Fruit fly (Drosophila melanogaster) whole organism, embryonic: Measurements from ENCODE around the gene CG11581.

Experiments
- Bdp1 ChIP-seq: fragments of 200-800 bp; sonication (Bioruptor generic); optimal IDR thresholded peaks from 3 replicates; lab custom pipeline; 2016; ENCODE audit warnings: missing biosample characterization, missing genetic modification characterization
- CG10462 ChIP-seq: fragments of 200-800 bp; sonication (Bioruptor generic); optimal IDR thresholded peaks from 2 replicates; lab custom pipeline; 2016; ENCODE audit warnings: missing biosample characterization, missing genetic modification characterization
- CG10979 ChIP-seq: fragments of 200-800 bp; sonication (Bioruptor generic); optimal IDR thresholded peaks from 2 replicates; lab custom pipeline; 2018; ENCODE audit warnings: missing biosample characterization, mild to moderate bottlenecking, missing genetic modification characterization, moderate library complexity
- CG11695 ChIP-seq: fragments of 200-800 bp; sonication (Bioruptor generic); IDR thresholded peaks from 3 replicates; pipeline ENCODE4 v1.3.6; 2022; ENCODE audit warnings: missing biosample characterization, missing genetic modification characterization
- CG12155 ChIP-seq: fragments of 200-800 bp; sonication (Bioruptor generic); optimal IDR thresholded peaks from 3 replicates; lab custom pipeline; 2016; ENCODE audit warnings: missing biosample characterization, missing genetic modification characterization
- CG13624 ChIP-seq: fragments of 200-800 bp; sonication (Bioruptor generic); optimal IDR thresholded peaks from 2 replicates; lab custom pipeline; 2016; ENCODE audit warnings: missing biosample characterization, missing genetic modification characterization
- CG14710 ChIP-seq: fragments of 200-800 bp; sonication (Bioruptor generic); optimal IDR thresholded peaks from 3 replicates; lab custom pipeline; 2019; ENCODE audit warnings: missing biosample characterization, mild to moderate bottlenecking, missing genetic modification characterization, moderate library complexity
- CG15073 ChIP-seq: fragments of 200-800 bp; sonication (Bioruptor generic); optimal IDR thresholded peaks from 2 replicates; lab custom pipeline; 2016; ENCODE audit warnings: missing biosample characterization, missing genetic modification characterization
- CG15269 ChIP-seq: fragments of 200-800 bp; sonication (Bioruptor generic); optimal IDR thresholded peaks from 2 replicates; lab custom pipeline; 2018; ENCODE audit warnings: missing biosample characterization, mild to moderate bottlenecking, missing genetic modification characterization, moderate library complexity
- CG17186 ChIP-seq: fragments of 200-800 bp; sonication (Bioruptor generic); optimal IDR thresholded peaks from 3 replicates; lab custom pipeline; 2017; ENCODE audit warnings: missing biosample characterization, missing genetic modification reagents, missing genetic modification characterization
- CG17361 ChIP-seq: fragments of 200-800 bp; sonication (Bioruptor generic); IDR thresholded peaks from 3 replicates; pipeline ENCODE4 v1.3.6; 2022; ENCODE audit warnings: missing biosample characterization, missing genetic modification characterization
- CG18764 ChIP-seq: fragments of 200-800 bp; sonication (Bioruptor generic); optimal IDR thresholded peaks from 3 replicates; lab custom pipeline; 2016; ENCODE audit warnings: missing biosample characterization, missing genetic modification characterization
- CG2712 ChIP-seq: fragments of 200-800 bp; optimal IDR thresholded peaks from 3 replicates; lab custom pipeline; 2019; ENCODE audit warnings: missing biosample characterization, mild to moderate bottlenecking, missing genetic modification characterization, moderate library complexity
- CG32772 ChIP-seq: fragments of 200-800 bp; sonication (Bioruptor generic); IDR thresholded peaks from 2 replicates; pipeline ENCODE4 v1.3.6; 2022; ENCODE audit warnings: missing biosample characterization, missing genetic modification characterization
- CG5245 ChIP-seq: fragments of 200-800 bp; sonication (Bioruptor generic); optimal IDR thresholded peaks from 3 replicates; lab custom pipeline; 2016; ENCODE audit warnings: missing biosample characterization, missing genetic modification characterization
- CG6683 ChIP-seq: fragments of 200-800 bp; sonication (Bioruptor generic); optimal IDR thresholded peaks from 2 replicates; lab custom pipeline; 2017; ENCODE audit warnings: missing biosample characterization, mild to moderate bottlenecking, missing genetic modification characterization, missing genetic modification reagents
- CG6765 ChIP-seq: fragments of 200-800 bp; sonication (Bioruptor generic); optimal IDR thresholded peaks from 3 replicates; lab custom pipeline; 2017; ENCODE audit warnings: missing biosample characterization, mild to moderate bottlenecking, missing genetic modification characterization
- CG6854 ChIP-seq: fragments of 200-800 bp; sonication (Bioruptor generic); optimal IDR thresholded peaks from 3 replicates; lab custom pipeline; 2017; ENCODE audit warnings: missing biosample characterization, mild to moderate bottlenecking, missing genetic modification characterization
- CG8290 ChIP-seq, 3 experiments: fragments of 200-800 bp; sonication (Bioruptor generic); optimal IDR thresholded peaks; 2 replicates each; lab custom pipeline; 2016 to 2019; ENCODE audit warnings: missing biosample characterization in 3 of 3, missing genetic modification characterization in 3 of 3, mild to moderate bottlenecking in 2 of 3, moderate library complexity in 1 of 3
- CG9609 ChIP-seq: fragments of 200-800 bp; sonication (Bioruptor generic); optimal IDR thresholded peaks from 3 replicates; lab custom pipeline; 2016; ENCODE audit warnings: missing biosample characterization, missing genetic modification characterization
- Deaf1 ChIP-seq: fragments of 200-800 bp; optimal IDR thresholded peaks from 3 replicates; lab custom pipeline; 2019; ENCODE audit warnings: missing biosample characterization, mild to moderate bottlenecking, missing genetic modification characterization, moderate library complexity
- H15 ChIP-seq: fragments of 200-800 bp; sonication (Bioruptor generic); IDR thresholded peaks from 3 replicates; pipeline ENCODE4 v1.3.6; 2022; ENCODE audit warnings: missing biosample characterization, missing genetic modification characterization
- Hr78 ChIP-seq, 2 experiments: fragments of 200-800 bp in 1 of 2; fragments of >200 bp in 1 of 2; sonication (Bioruptor generic) in 1 of 2; optimal IDR thresholded peaks; 2 replicates each; lab custom pipeline; 2017 to 2019; ENCODE audit warnings: missing biosample characterization in 2 of 2, missing genetic modification characterization in 2 of 2, mild to moderate bottlenecking in 1 of 2, moderate library complexity in 1 of 2
- Med ChIP-seq: fragments of 200-800 bp; sonication (Bioruptor generic); peaks from one replicate; lab custom pipeline; 2016; ENCODE audit warnings: missing biosample characterization, missing genetic modification characterization, mild to moderate bottlenecking, inconsistent platforms, moderate library complexity
- NC2β ChIP-seq: fragments of 200-800 bp; sonication (Bioruptor generic); optimal IDR thresholded peaks from 2 replicates; lab custom pipeline; 2016; ENCODE audit warnings: missing biosample characterization, missing genetic modification characterization
- NFAT ChIP-seq: fragments of 200-800 bp; sonication (Bioruptor generic); IDR thresholded peaks from 2 replicates; pipeline ENCODE4 v1.3.6; 2022; ENCODE audit warnings: missing biosample characterization, missing genetic modification characterization
- Ptx1 ChIP-seq: fragments of 200-800 bp; sonication (Bioruptor generic); IDR thresholded peaks from 2 replicates; pipeline ENCODE4 v1.3.6; 2022; ENCODE audit warnings: missing biosample characterization, missing genetic modification characterization
- Sox102F ChIP-seq: fragments of 200-800 bp; sonication (Bioruptor generic); optimal IDR thresholded peaks from 2 replicates; lab custom pipeline; 2018; ENCODE audit warnings: missing biosample characterization, mild to moderate bottlenecking, missing genetic modification characterization, moderate library complexity
- ap ChIP-seq: fragments of 200-800 bp; sonication (Bioruptor generic); IDR thresholded peaks from 2 replicates; pipeline ENCODE4 v1.3.6; 2022; ENCODE audit warnings: missing biosample characterization, missing genetic modification characterization
- caup ChIP-seq: fragments of 200-800 bp; sonication (Bioruptor generic); optimal IDR thresholded peaks from 3 replicates; lab custom pipeline; 2017; ENCODE audit warnings: missing biosample characterization, mild to moderate bottlenecking, missing genetic modification characterization, moderate library complexity; ENCODE audit not compliant: severe bottlenecking
- disco-r ChIP-seq: fragments of 200-800 bp; sonication (Bioruptor generic); optimal IDR thresholded peaks from 2 replicates; lab custom pipeline; 2016; ENCODE audit warnings: missing biosample characterization, missing genetic modification characterization
- dysf ChIP-seq: fragments of 200-800 bp; sonication (Bioruptor generic); IDR thresholded peaks from 3 replicates; pipeline ENCODE4 v1.3.6; 2022; ENCODE audit warnings: missing biosample characterization, missing genetic modification characterization
- eve ChIP-seq, 2 experiments: fragments of >200 bp; optimal IDR thresholded peaks; 2 replicates each; lab custom pipeline; 2017; ENCODE audit warnings: missing biosample characterization in 2 of 2, missing genetic modification characterization in 2 of 2
- h ChIP-seq: fragments of >200 bp; optimal IDR thresholded peaks from 2 replicates; lab custom pipeline; 2017
- insv ChIP-seq, 2 experiments: fragments of 200-800 bp; sonication (Bioruptor generic); optimal IDR thresholded peaks; 3 replicates each; lab custom pipeline; 2016 to 2018; ENCODE audit warnings: missing biosample characterization in 2 of 2, missing genetic modification characterization in 2 of 2
- jing ChIP-seq: fragments of 200-800 bp; sonication (Bioruptor generic); optimal IDR thresholded peaks from 2 replicates; lab custom pipeline; 2018; ENCODE audit warnings: missing biosample characterization, mild to moderate bottlenecking, missing genetic modification characterization
- kah ChIP-seq: fragments of 200-800 bp; sonication (Bioruptor generic); optimal IDR thresholded peaks from 2 replicates; lab custom pipeline; 2018; ENCODE audit warnings: missing biosample characterization, mild to moderate bottlenecking, missing genetic modification characterization
- lilli ChIP-seq: fragments of 200-800 bp; sonication (Bioruptor generic); optimal IDR thresholded peaks from 3 replicates; lab custom pipeline; 2016; ENCODE audit warnings: missing biosample characterization, missing genetic modification characterization
- lola ChIP-seq, 3 experiments: fragments of >200 bp in 2 of 3; fragments of 200-800 bp in 1 of 3; sonication (Bioruptor generic) in 1 of 3; optimal IDR thresholded peaks; 2 replicates each; lab custom pipeline; 2017 to 2019; ENCODE audit warnings: missing biosample characterization in 3 of 3, missing genetic modification characterization in 3 of 3, mild to moderate bottlenecking in 1 of 3, moderate library complexity in 1 of 3
- nmo ChIP-seq: fragments of 200-800 bp; sonication (Bioruptor generic); optimal IDR thresholded peaks from 2 replicates; lab custom pipeline; 2018; ENCODE audit warnings: missing biosample characterization, mild to moderate bottlenecking, missing genetic modification characterization, moderate library complexity
- onecut ChIP-seq: fragments of 200-800 bp; sonication (Bioruptor generic); IDR thresholded peaks from 2 replicates; pipeline ENCODE4 v1.3.6; 2022; ENCODE audit warnings: missing biosample characterization, missing genetic modification characterization
- p53 ChIP-seq: fragments of 200-800 bp; sonication (Bioruptor generic); optimal IDR thresholded peaks from 2 replicates; lab custom pipeline; 2016; ENCODE audit warnings: missing biosample characterization, missing genetic modification characterization
- row ChIP-seq: fragments of 200-800 bp; sonication (Bioruptor generic); IDR thresholded peaks from 3 replicates; pipeline ENCODE4 v1.3.6; 2022; ENCODE audit warnings: missing biosample characterization, missing genetic modification characterization
- scrt ChIP-seq: fragments of 200-800 bp; sonication (Bioruptor generic); optimal IDR thresholded peaks from 2 replicates; lab custom pipeline; 2018; ENCODE audit warnings: missing biosample characterization, mild to moderate bottlenecking, missing genetic modification characterization, moderate library complexity
- sim ChIP-seq: fragments of 200-800 bp; sonication (Bioruptor generic); IDR thresholded peaks from 2 replicates; pipeline ENCODE4 v1.3.6; 2022; ENCODE audit warnings: missing biosample characterization, missing genetic modification characterization
- tin ChIP-seq: fragments of 200-800 bp; sonication (Bioruptor generic); optimal IDR thresholded peaks from 3 replicates; lab custom pipeline; 2016; ENCODE audit warnings: missing biosample characterization, missing genetic modification characterization
- tio ChIP-seq: fragments of 200-800 bp; sonication (Bioruptor generic); optimal IDR thresholded peaks from 2 replicates; lab custom pipeline; 2017; ENCODE audit warnings: missing biosample characterization, missing genetic modification characterization, inconsistent platforms
- ttk ChIP-seq: fragments of 200-800 bp; sonication (Bioruptor generic); IDR thresholded peaks from 2 replicates; pipeline ENCODE4 v2.1.2; 2022; ENCODE audit warnings: missing biosample characterization, missing genetic modification characterization

Gene CG11581

DNA sequence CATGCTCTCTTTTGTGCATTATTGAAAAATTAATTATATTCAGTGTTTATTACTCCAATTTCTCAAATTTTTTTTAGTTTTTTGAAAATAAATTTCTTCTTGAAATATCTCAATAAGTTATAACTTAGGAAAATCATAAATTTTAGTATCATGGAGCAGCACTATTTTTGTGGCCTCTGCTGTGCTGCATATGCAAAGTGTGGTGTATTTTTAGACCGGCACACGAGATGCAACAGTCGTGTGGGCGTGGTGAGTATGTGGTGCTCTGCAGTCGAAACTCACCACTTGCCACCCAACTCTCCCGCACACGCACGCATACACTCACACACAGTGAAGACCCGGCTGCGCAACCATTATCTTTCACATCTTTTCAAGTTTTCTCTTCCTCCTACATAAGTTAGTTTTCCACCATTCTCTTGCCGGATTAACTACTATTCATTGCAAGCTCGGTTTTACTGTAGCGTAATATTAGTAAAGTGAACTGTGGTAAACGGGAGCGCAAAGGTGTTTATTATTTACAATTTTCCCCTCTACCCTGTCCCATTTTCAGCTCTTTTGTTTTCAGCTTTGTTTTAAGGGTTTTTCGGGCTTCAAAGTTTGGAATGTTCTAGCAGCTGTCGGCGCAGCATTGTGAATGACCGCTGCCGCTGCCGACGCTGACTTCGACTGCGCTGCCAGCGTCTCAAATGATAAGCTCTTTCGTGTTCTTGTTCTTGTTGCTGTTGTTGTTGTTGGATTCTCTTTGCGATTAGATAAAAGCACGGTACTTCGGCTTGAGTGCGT lies 31.9 kb downstream of the CG11581 start (continued):
- 0 out of 2 replicates have a peak, but pooled peaks have one; percentile 9 for TF ChIP-seq NFAT (GFP tag; lab: Robert Waterston, UW)
- TF ChIP-seq CG6765 (GFP tag; lab: Kevin White, UChicago), result peak; percentile 49
- TF ChIP-seq CG17186 (GFP tag; lab: Kevin White, UChicago), result no peak
- peak; percentile 22 for TF ChIP-seq CG9609
- peak; percentile 58; the same call in 1 of the 2 replicates for TF ChIP-seq ap (GFP tag; lab: Robert Waterston, UW)
- peak; percentile 28 for TF ChIP-seq CG5245 (GFP tag; lab: Kevin White, UChicago)
- peak; percentile 17; the same call in 1 of the 3 replicates for TF ChIP-seq row (GFP tag; lab: Robert Waterston, UW)
- TF ChIP-seq CG11695 (GFP tag; lab: Robert Waterston, UW), result peak; percentile 69; the same call in 2 of the 3 replicates
- TF ChIP-seq CG6854 (GFP tag; lab: Kevin White, UChicago), result no peak
- TF ChIP-seq Bdp1 (GFP tag; lab: Kevin White, UChicago), result no peak
- TF ChIP-seq kah (GFP tag; lab: Kevin White, UChicago), result peak; percentile 49
- TF ChIP-seq CG15073, result no peak
- no peak for TF ChIP-seq disco-r (GFP tag; lab: Kevin White, UChicago)
- peak; percentile 61 for TF ChIP-seq nmo
- TF ChIP-seq p53, result no peak
- TF ChIP-seq onecut (GFP tag; lab: Robert Waterston, UW), result peak; percentile 74
- TF ChIP-seq h, result no peak
- no peak for TF ChIP-seq caup
- TF ChIP-seq dysf (GFP tag; lab: Robert Waterston, UW), result peak; percentile 52; the same call in 2 of the 3 replicates
- peak; percentile 1 for TF ChIP-seq tio (GFP tag; lab: Kevin White, UChicago)
- peak; percentile 15 for TF ChIP-seq CG6683
- TF ChIP-seq CG8290 (GFP tag; optimal IDR thresholded peaks at IDR 0.05; lab: Kevin White, UChicago), result peak; percentile 57
- peak; percentile 7 to 28 for TF ChIP-seq CG8290 (tag; optimal IDR thresholded peaks at IDR 0.05; lab: Kevin White, UChicago)
- TF ChIP-seq Med, result peak; percentile 68
- TF ChIP-seq jing (GFP tag; lab: Kevin White, UChicago), result peak; percentile 12
- TF ChIP-seq tin, result peak; percentile 70
- peak; percentile 61 for TF ChIP-seq CG17361 (GFP tag; lab: Robert Waterston, UW)
- peak; percentile 62 for TF ChIP-seq Ptx1
- TF ChIP-seq CG18764 (GFP tag; lab: Kevin White, UChicago), result peak; percentile 17
- TF ChIP-seq eve (GFP tag; optimal IDR thresholded peaks at IDR 0.05; lab: Kevin White, UChicago), result no peak
- TF ChIP-seq NC2β (GFP tag; lab: Kevin White, UChicago), result no peak
- TF ChIP-seq lola (GFP tag; optimal IDR thresholded peaks at IDR 0.05; lab: Kevin White, UChicago), result peak in 1 of 3 experiments; percentile 64
- peak in 1 of 2 experiments; percentile 0 for TF ChIP-seq Hr78 (GFP tag; optimal IDR thresholded peaks at IDR 0.05; lab: Kevin White, UChicago)
- TF ChIP-seq insv (GFP tag; optimal IDR thresholded peaks at IDR 0.05; lab: Kevin White, UChicago), result no peak
- peak; percentile 33 for TF ChIP-seq lilli (GFP tag; lab: Kevin White, UChicago)
- peak; percentile 86 for TF ChIP-seq CG10979 (tag; lab: Kevin White, UChicago)
- TF ChIP-seq Deaf1 (tag; lab: Kevin White, UChicago), result peak; percentile 17
- peak; percentile 41; the same call in 1 of the 3 replicates for TF ChIP-seq H15 (GFP tag; lab: Robert Waterston, UW)
- TF ChIP-seq CG32772, result peak; percentile 53
- TF ChIP-seq ttk (GFP tag; lab: Robert Waterston, UW), result peak; percentile 42; the same call in 1 of the 2 replicates
- peak; percentile 62 for TF ChIP-seq Sox102F (GFP tag; lab: Kevin White, UChicago)
- peak; percentile 49; the same call in 1 of the 2 replicates for TF ChIP-seq sim (GFP tag; lab: Robert Waterston, UW)
- peak; percentile 77 for TF ChIP-seq CG14710 (tag; lab: Kevin White, UChicago)
- peak; percentile 58 for TF ChIP-seq CG15269 (tag; lab: Kevin White, UChicago)
- TF ChIP-seq CG10462, result no peak
- TF ChIP-seq scrt (GFP tag; lab: Kevin White, UChicago), result peak; percentile 67
- no peak for TF ChIP-seq CG12155 (GFP tag; lab: Kevin White, UChicago)
- TF ChIP-seq CG2712 (tag; lab: Kevin White, UChicago), result peak; percentile 71
- peak; percentile 6 for TF ChIP-seq CG13624 (GFP tag; lab: Kevin White, UChicago)
